Worm (Caenorhabditis elegans): Measurements from ENCODE around the gene T19C3.6.

DNA sequence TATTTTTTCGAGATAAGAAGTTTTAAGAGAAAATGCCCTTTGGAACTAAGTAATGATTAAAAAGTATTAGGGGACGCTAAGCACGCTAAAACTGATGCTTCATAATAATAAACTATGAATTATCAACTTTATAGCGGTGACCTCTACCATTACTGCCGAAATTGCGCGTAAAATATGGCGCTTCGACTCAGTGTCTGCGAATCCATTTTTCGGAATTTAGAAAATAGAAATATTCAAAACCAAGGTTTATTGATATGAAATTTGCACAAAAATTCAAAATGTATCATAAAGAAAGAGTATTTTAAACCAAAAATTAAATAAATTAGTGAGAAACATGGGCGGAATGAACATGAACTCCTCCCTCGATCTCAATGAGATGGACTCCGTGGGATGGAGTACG is 32.0 kb downstream of the T19C3.6 start:
- TF ChIP-seq ztf-4 (tag; optimal IDR thresholded peaks at IDR 0.05), result no peak
- TF ChIP-seq nhr-237 (tag; optimal IDR thresholded peaks at IDR 0.05), result no peak
- TF ChIP-seq ama-1 (optimal IDR thresholded peaks at IDR 0.05), result no peak
- TF ChIP-seq nhr-12 (tag; optimal IDR thresholded peaks at IDR 0.05), result no peak

Measured in whole organism, L3 larva.